Fruit fly (Drosophila melanogaster) whole organism, embryonic: Measurements from ENCODE around the gene RAF2.
A peak's percentile ranks its signal among the peaks of the same experiment; 100 is the strongest.

Source experiments
- BEAF-32 ChIP-seq: fragments of 200-800 bp; sonication (Bioruptor generic); optimal IDR thresholded peaks from 3 replicates; lab custom pipeline; 2017; ENCODE audit warnings: missing biosample characterization, missing genetic modification characterization, mild to moderate bottlenecking, moderate library complexity, missing genetic modification reagents
- CG11085 ChIP-seq: fragments of 200-800 bp; sonication (Bioruptor generic); IDR thresholded peaks from 2 replicates; pipeline ENCODE4 v1.3.6; 2022; ENCODE audit warnings: missing biosample characterization, missing genetic modification characterization
- CG12744 ChIP-seq: fragments of 200-800 bp; sonication (Bioruptor generic); optimal IDR thresholded peaks from 2 replicates; lab custom pipeline; 2016; ENCODE audit warnings: missing biosample characterization, missing genetic modification characterization
- CG12769 ChIP-seq: fragments of 200-800 bp; sonication (Bioruptor generic); optimal IDR thresholded peaks from 2 replicates; lab custom pipeline; 2019; ENCODE audit warnings: missing biosample characterization, mild to moderate bottlenecking, missing genetic modification characterization, moderate library complexity
- CG14710 ChIP-seq: fragments of 200-800 bp; sonication (Bioruptor generic); optimal IDR thresholded peaks from 3 replicates; lab custom pipeline; 2019; ENCODE audit warnings: missing biosample characterization, mild to moderate bottlenecking, missing genetic modification characterization, moderate library complexity
- CG14860 ChIP-seq: fragments of 200-800 bp; sonication (Bioruptor generic); IDR thresholded peaks from 3 replicates; pipeline ENCODE4 v1.3.6; 2022; ENCODE audit warnings: missing biosample characterization, missing genetic modification characterization; ENCODE audit not compliant: partially characterized antibody
- CG15269 ChIP-seq: fragments of 200-800 bp; sonication (Bioruptor generic); optimal IDR thresholded peaks from 2 replicates; lab custom pipeline; 2018; ENCODE audit warnings: missing biosample characterization, mild to moderate bottlenecking, missing genetic modification characterization, moderate library complexity
- CG1529 ChIP-seq: fragments of 200-800 bp; sonication (Bioruptor generic); optimal IDR thresholded peaks from 3 replicates; lab custom pipeline; 2018; ENCODE audit warnings: missing biosample characterization, missing genetic modification characterization
- CG1603 ChIP-seq: fragments of 200-800 bp; sonication (Bioruptor generic); optimal IDR thresholded peaks from 2 replicates; lab custom pipeline; 2019; ENCODE audit warnings: missing biosample characterization, mild to moderate bottlenecking, missing genetic modification characterization, moderate library complexity
- CG17829 ChIP-seq: fragments of 200-800 bp; optimal IDR thresholded peaks from 2 replicates; lab custom pipeline; 2019; ENCODE audit warnings: missing biosample characterization, mild to moderate bottlenecking, missing genetic modification characterization, moderate library complexity
- CG1792 ChIP-seq: fragments of 200-800 bp; sonication (Bioruptor generic); optimal IDR thresholded peaks from 2 replicates; lab custom pipeline; 2016; ENCODE audit warnings: missing biosample characterization, missing genetic modification characterization
- CG30020 ChIP-seq: fragments of 200-800 bp; optimal IDR thresholded peaks from 2 replicates; lab custom pipeline; 2019; ENCODE audit warnings: missing biosample characterization, mild to moderate bottlenecking, missing genetic modification characterization, moderate library complexity
- CG33213 ChIP-seq: fragments of 200-800 bp; sonication (Bioruptor generic); optimal IDR thresholded peaks from 3 replicates; lab custom pipeline; 2016; ENCODE audit warnings: missing biosample characterization, missing genetic modification characterization
- CG34224 ChIP-seq: fragments of 200-800 bp; sonication (Bioruptor generic); IDR thresholded peaks from 3 replicates; pipeline ENCODE4 v1.3.6; 2022; ENCODE audit warnings: missing biosample characterization, missing genetic modification characterization; ENCODE audit not compliant: partially characterized antibody
- CG34422 ChIP-seq: fragments of 200-800 bp; sonication (Bioruptor generic); IDR thresholded peaks from 3 replicates; pipeline ENCODE4 v1.3.6; 2022; ENCODE audit warnings: missing biosample characterization, missing genetic modification characterization
- CG3838 ChIP-seq: fragments of 200-800 bp; sonication (Bioruptor generic); optimal IDR thresholded peaks from 3 replicates; lab custom pipeline; 2016; ENCODE audit warnings: missing biosample characterization, missing genetic modification characterization
- CG4617 ChIP-seq: fragments of 200-800 bp; sonication (Bioruptor generic); optimal IDR thresholded peaks from 3 replicates; lab custom pipeline; 2016; ENCODE audit warnings: missing biosample characterization, missing genetic modification characterization, borderline replicate concordance
- CG6689 ChIP-seq: fragments of 200-800 bp; sonication (Bioruptor generic); IDR thresholded peaks from 2 replicates; pipeline ENCODE4 v1.3.6; 2022; ENCODE audit warnings: missing biosample characterization, missing genetic modification characterization
- CG6813 ChIP-seq: fragments of 200-800 bp; sonication (Bioruptor generic); optimal IDR thresholded peaks from 2 replicates; lab custom pipeline; 2017; ENCODE audit warnings: missing biosample characterization, missing genetic modification characterization, mild to moderate bottlenecking, moderate library complexity, missing genetic modification reagents
- CG7745 ChIP-seq: fragments of 200-800 bp; sonication (Bioruptor generic); optimal IDR thresholded peaks from 2 replicates; lab custom pipeline; 2018; ENCODE audit warnings: missing biosample characterization, mild to moderate bottlenecking, missing genetic modification characterization, moderate library complexity
- CG8478 ChIP-seq: fragments of >200 bp; optimal IDR thresholded peaks from 2 replicates; lab custom pipeline; 2018
- CG9215 ChIP-seq: fragments of 200-800 bp; sonication (Bioruptor generic); IDR thresholded peaks from 2 replicates; pipeline ENCODE4 v1.3.6; 2022; ENCODE audit warnings: missing biosample characterization, missing genetic modification characterization
- CG9437 ChIP-seq: fragments of 200-800 bp; sonication (Bioruptor generic); optimal IDR thresholded peaks from 2 replicates; lab custom pipeline; 2018; ENCODE audit warnings: missing biosample characterization, mild to moderate bottlenecking, missing genetic modification characterization
- CoRest ChIP-seq: fragments of 200-800 bp; sonication (Bioruptor generic); optimal IDR thresholded peaks from 3 replicates; lab custom pipeline; 2018; ENCODE audit warnings: missing biosample characterization, mild to moderate bottlenecking, missing genetic modification characterization, moderate library complexity
- Doc2 ChIP-seq: fragments of 200-800 bp; sonication (Bioruptor generic); IDR thresholded peaks from 2 replicates; pipeline ENCODE4 v1.3.6; 2022; ENCODE audit warnings: missing biosample characterization, missing genetic modification characterization
- Doc3 ChIP-seq: fragments of 200-800 bp; sonication (Bioruptor generic); IDR thresholded peaks from 3 replicates; pipeline ENCODE4 v1.3.6; 2022; ENCODE audit warnings: missing biosample characterization, missing genetic modification characterization; ENCODE audit not compliant: partially characterized antibody
- Elba2 ChIP-seq: fragments of 200-800 bp; sonication (Bioruptor generic); optimal IDR thresholded peaks from 3 replicates; lab custom pipeline; 2016; ENCODE audit warnings: missing biosample characterization, missing genetic modification characterization
- Fer2 ChIP-seq: fragments of 200-800 bp; sonication (Bioruptor generic); optimal IDR thresholded peaks from 2 replicates; lab custom pipeline; 2018; ENCODE audit warnings: missing biosample characterization, mild to moderate bottlenecking, missing genetic modification characterization, moderate library complexity
- HLH4C ChIP-seq: fragments of 200-800 bp; sonication (Bioruptor generic); IDR thresholded peaks from 3 replicates; pipeline ENCODE4 v1.3.6; 2022; ENCODE audit warnings: missing biosample characterization, missing genetic modification characterization; ENCODE audit not compliant: partially characterized antibody
- Kr ChIP-seq: fragments of 200-800 bp; sonication (Bioruptor generic); optimal IDR thresholded peaks from 2 replicates; lab custom pipeline; 2017; ENCODE audit warnings: missing biosample characterization, mild to moderate bottlenecking, missing genetic modification characterization
- Med ChIP-seq: fragments of 200-800 bp; sonication (Bioruptor generic); peaks from one replicate; lab custom pipeline; 2016; ENCODE audit warnings: missing biosample characterization, missing genetic modification characterization, mild to moderate bottlenecking, inconsistent platforms, moderate library complexity
- Myb ChIP-seq: fragments of 200-800 bp; sonication (Bioruptor generic); optimal IDR thresholded peaks from 2 replicates; lab custom pipeline; 2016; ENCODE audit warnings: missing biosample characterization, missing genetic modification characterization
- amos ChIP-seq: fragments of 200-800 bp; sonication (Bioruptor generic); IDR thresholded peaks from 2 replicates; pipeline ENCODE4 v1.3.6; 2022; ENCODE audit warnings: missing biosample characterization, missing genetic modification characterization; ENCODE audit not compliant: partially characterized antibody
- br ChIP-seq: fragments of >200 bp; optimal IDR thresholded peaks from 2 replicates; lab custom pipeline; 2017
- cad ChIP-seq: fragments of >200 bp; optimal IDR thresholded peaks from 2 replicates; lab custom pipeline; 2017; ENCODE audit warnings: missing biosample characterization, missing genetic modification characterization
- cg ChIP-seq: fragments of 200-800 bp; sonication (Bioruptor generic); optimal IDR thresholded peaks from 3 replicates; lab custom pipeline; 2019; ENCODE audit warnings: missing biosample characterization, mild to moderate bottlenecking, missing genetic modification characterization, moderate library complexity
- chinmo ChIP-seq: fragments of 200-800 bp; sonication (Bioruptor generic); IDR thresholded peaks from 4 replicates; pipeline ENCODE4 v1.3.6; 2022; ENCODE audit warnings: missing biosample characterization, missing genetic modification characterization; ENCODE audit not compliant: partially characterized antibody
- cwo ChIP-seq: fragments of 200-800 bp; sonication (Bioruptor generic); optimal IDR thresholded peaks from 3 replicates; lab custom pipeline; 2017; ENCODE audit warnings: missing biosample characterization, missing genetic modification characterization, mild to moderate bottlenecking, moderate library complexity, missing genetic modification reagents
- da ChIP-seq: fragments of 200-800 bp; sonication (Bioruptor generic); optimal IDR thresholded peaks from 2 replicates; lab custom pipeline; 2016; ENCODE audit warnings: missing biosample characterization, missing genetic modification characterization
- emc ChIP-seq: fragments of 200-800 bp; sonication (Bioruptor generic); optimal IDR thresholded peaks from 2 replicates; lab custom pipeline; 2016; ENCODE audit warnings: missing biosample characterization, missing genetic modification characterization
- exex ChIP-seq: fragments of 200-800 bp; sonication (Bioruptor generic); optimal IDR thresholded peaks from 4 replicates; lab custom pipeline; 2018; ENCODE audit warnings: missing biosample characterization, mild to moderate bottlenecking, missing genetic modification characterization, moderate library complexity
- grn ChIP-seq: fragments of 200-800 bp; sonication (Bioruptor generic); optimal IDR thresholded peaks from 3 replicates; lab custom pipeline; 2017; ENCODE audit warnings: missing biosample characterization, missing genetic modification characterization
- gt ChIP-seq: fragments of 200-800 bp; sonication (Bioruptor generic); IDR thresholded peaks from 2 replicates; pipeline ENCODE4 v1.3.6; 2022; ENCODE audit warnings: missing biosample characterization, missing genetic modification characterization
- knrl ChIP-seq: fragments of 200-800 bp; sonication (Bioruptor generic); IDR thresholded peaks from 3 replicates; pipeline ENCODE4 v1.3.6; 2022; ENCODE audit warnings: missing biosample characterization, missing genetic modification characterization; ENCODE audit not compliant: partially characterized antibody
- seq ChIP-seq: fragments of 200-800 bp; sonication (Bioruptor generic); IDR thresholded peaks from 2 replicates; pipeline ENCODE4 v1.3.6; 2022; ENCODE audit warnings: missing biosample characterization, missing genetic modification characterization
- tap ChIP-seq: fragments of 200-800 bp; optimal IDR thresholded peaks from 3 replicates; lab custom pipeline; 2019; ENCODE audit warnings: missing biosample characterization, mild to moderate bottlenecking, missing genetic modification characterization, moderate library complexity
- tin ChIP-seq: fragments of 200-800 bp; sonication (Bioruptor generic); optimal IDR thresholded peaks from 3 replicates; lab custom pipeline; 2016; ENCODE audit warnings: missing biosample characterization, missing genetic modification characterization
- usp ChIP-seq: fragments of >200 bp; optimal IDR thresholded peaks from 2 replicates; lab custom pipeline; 2017; ENCODE audit warnings: missing biosample characterization, missing genetic modification characterization

The RAF2 gene

dm6 chr3L:16377768-16378764, 8.1 kb upstream of the RAF2 start, which contains the start of gene roq (continued):
- TF ChIP-seq CG14710 (peak; percentile 57), cad (GFP tag; lab: Kevin White, UChicago) (peak; percentile 3), CG33213 (GFP tag; lab: Kevin White, UChicago) (peak; percentile 44), CG14860 (GFP tag; lab: Robert Waterston, UW) (peak; percentile 51; the same call in 2 of the 3 replicates), CG6813 (GFP tag; lab: Kevin White, UChicago) (no peak), knrl (GFP tag; lab: Robert Waterston, UW) (peak; percentile 50; the same call in 1 of the 3 replicates), CG1792 (GFP tag; lab: Kevin White, UChicago) (no peak), CG7745 (tag; lab: Kevin White, UChicago) (no peak), CG1603 (tag; lab: Kevin White, UChicago) (peak; percentile 85), CG8478 (lab: Kevin White, UChicago) (peak; percentile 86), CG4617 (GFP tag; lab: Kevin White, UChicago) (peak; percentile 81), CG9215 (GFP tag; lab: Robert Waterston, UW) (no peak), Doc2 (GFP tag; lab: Robert Waterston, UW) (no peak), chinmo (GFP tag; lab: Robert Waterston, UW) (peak; percentile 72; the same call in 3 of the 4 replicates), CG6689 (GFP tag; lab: Robert Waterston, UW) (no peak), grn (GFP tag; lab: Kevin White, UChicago) (peak; percentile 91), CG34422 (GFP tag; lab: Robert Waterston, UW) (peak; percentile 37; the same call in 1 of the 3 replicates), usp (GFP tag; lab: Kevin White, UChicago) (no peak), Doc3 (no peak), CG30020 (tag; lab: Kevin White, UChicago) (peak; percentile 3), CG12769 (tag; lab: Kevin White, UChicago) (peak; percentile 38), tap (tag; lab: Kevin White, UChicago) (no peak), CG3838 (GFP tag; lab: Kevin White, UChicago) (no peak), tin (GFP tag; lab: Kevin White, UChicago) (no peak), Elba2 (GFP tag; lab: Kevin White, UChicago) (peak; percentile 68), seq (no peak), BEAF-32 (GFP tag; lab: Kevin White, UChicago) (peak; percentile 55), CoRest (tag; lab: Kevin White, UChicago) (peak; percentile 34), Kr (no peak), br (lab: Kevin White, UChicago) (no peak), gt (GFP tag; lab: Robert Waterston, UW) (no peak), CG15269 (tag; lab: Kevin White, UChicago) (no peak), Fer2 (tag; lab: Kevin White, UChicago) (no peak), CG17829 (tag; lab: Kevin White, UChicago) (peak; percentile 51), CG34224 (GFP tag; lab: Robert Waterston, UW) (peak; percentile 58; the same call in 2 of the 3 replicates), Med (GFP tag; lab: Kevin White, UChicago) (peak; percentile 71), cwo (GFP tag; lab: Kevin White, UChicago) (no peak), CG11085 (GFP tag; lab: Robert Waterston, UW) (no peak), da (GFP tag; lab: Kevin White, UChicago) (no peak), CG1529 (GFP tag; lab: Kevin White, UChicago) (no peak), emc (no peak), HLH4C (peak; percentile 71), exex (tag; lab: Kevin White, UChicago) (peak; percentile 26), CG12744 (GFP tag; lab: Kevin White, UChicago) (no peak), amos (GFP tag; lab: Robert Waterston, UW) (peak; percentile 59; the same call in 1 of the 2 replicates), cg (GFP tag; lab: Kevin White, UChicago) (peak; percentile 98), Myb (GFP tag; lab: Kevin White, UChicago) (peak; percentile 78), CG9437 (GFP tag; lab: Kevin White, UChicago) (peak; percentile 95)
